Fruit fly (Drosophila melanogaster): ENCODE data around the gene CG14968.

Gene CG14968

dm6 chr3L:3325925-3326903, 23.3 kb upstream of the CG14968 start, which contains the start of gene Gtpx (continued):
- TF ChIP-seq hkb (optimal IDR thresholded peaks at IDR 0.05), result peak; percentile 90
- no peak for TF ChIP-seq hkb (GFP tag; IDR thresholded peaks at IDR 0.05)
- TF ChIP-seq CG2712 (tag; optimal IDR thresholded peaks at IDR 0.05), result peak; percentile 37
- TF ChIP-seq lmd (GFP tag; IDR thresholded peaks at IDR 0.05), result peak; percentile 20; the same call in 1 of the 2 replicates
- TF ChIP-seq seq (GFP tag; IDR thresholded peaks at IDR 0.05), result no peak
- TF ChIP-seq CG9876 (GFP tag; optimal IDR thresholded peaks at IDR 0.05), result no peak
- TF ChIP-seq CG15514 (GFP tag; optimal IDR thresholded peaks at IDR 0.05), result peak; percentile 63
- TF ChIP-seq CG7786 (GFP tag; optimal IDR thresholded peaks at IDR 0.05), result peak; percentile 21
- peak; percentile 11 for TF ChIP-seq fu2 (GFP tag; optimal IDR thresholded peaks at IDR 0.05)
- TF ChIP-seq Trl (optimal IDR thresholded peaks at IDR 0.05), result peak in 1 of 2 experiments; percentile 6
- TF ChIP-seq Trl (GFP tag; optimal IDR thresholded peaks at IDR 0.05), result peak; percentile 29
- 0 out of 3 replicates have a peak, but pooled peaks have one; percentile 4 for TF ChIP-seq ken (GFP tag; IDR thresholded peaks at IDR 0.05)
- peak; percentile 57 for TF ChIP-seq Xbp1 (GFP tag; optimal IDR thresholded peaks at IDR 0.05)
- TF ChIP-seq D19A (tag; optimal IDR thresholded peaks at IDR 0.05), result no peak
- TF ChIP-seq lilli (GFP tag; optimal IDR thresholded peaks at IDR 0.05), result peak; percentile 66
- no peak for TF ChIP-seq slou (GFP tag; optimal IDR thresholded peaks at IDR 0.05)
- TF ChIP-seq CG16863 (GFP tag; optimal IDR thresholded peaks at IDR 0.05), result no peak
- TF ChIP-seq gfzf (GFP tag; optimal IDR thresholded peaks at IDR 0.05), result peak; percentile 87
- peak; percentile 10 for TF ChIP-seq CG4617 (GFP tag; optimal IDR thresholded peaks at IDR 0.05; ENCODE audit: borderline replicate concordance)
- TF ChIP-seq lab (GFP tag; optimal IDR thresholded peaks at IDR 0.05), result no peak
- peak; percentile 86 for TF ChIP-seq Myb (GFP tag; optimal IDR thresholded peaks at IDR 0.05)
- no peak for TF ChIP-seq CG17186 (GFP tag; optimal IDR thresholded peaks at IDR 0.05)
- no peak for TF ChIP-seq mld (GFP tag; IDR thresholded peaks at IDR 0.05; ENCODE audit: partially characterized antibody)
- TF ChIP-seq CG11696 (GFP tag; IDR thresholded peaks at IDR 0.05), result no peak
- no peak for TF ChIP-seq tgo (GFP tag; IDR thresholded peaks at IDR 0.05)
- peak; percentile 75 for TF ChIP-seq YL-1 (GFP tag; optimal IDR thresholded peaks at IDR 0.05)
- TF ChIP-seq Rfx (GFP tag; IDR thresholded peaks at IDR 0.05), result peak; percentile 37; the same call in 1 of the 2 replicates
- peak; percentile 87 for TF ChIP-seq nom (GFP tag; optimal IDR thresholded peaks at IDR 0.05)
- no peak for TF ChIP-seq tup (GFP tag; optimal IDR thresholded peaks at IDR 0.05)
- TF ChIP-seq yki (optimal IDR thresholded peaks at IDR 0.05), result no peak
- no peak for TF ChIP-seq Sox100B (GFP tag; optimal IDR thresholded peaks at IDR 0.05)
- TF ChIP-seq CG13287 (GFP tag; IDR thresholded peaks at IDR 0.05; ENCODE audit: partially characterized antibody), result peak; percentile 38; the same call in 1 of the 2 replicates
- TF ChIP-seq CG17802 (tag; optimal IDR thresholded peaks at IDR 0.05), result peak; percentile 15
- TF ChIP-seq phol (tag; optimal IDR thresholded peaks at IDR 0.05), result peak; percentile 57
- TF ChIP-seq CG15601 (tag; optimal IDR thresholded peaks at IDR 0.05), result peak; percentile 48
- no peak for TF ChIP-seq croc (GFP tag; conservative IDR thresholded peaks at IDR 0.05)
- peak; percentile 48 for TF ChIP-seq CG2116 (GFP tag; optimal IDR thresholded peaks at IDR 0.05)
- peak; percentile 18 for TF ChIP-seq CG4328 (GFP tag; optimal IDR thresholded peaks at IDR 0.05)
- TF ChIP-seq CG10267 (tag; optimal IDR thresholded peaks at IDR 0.05), result peak; percentile 53
- TF ChIP-seq CG1529 (GFP tag; optimal IDR thresholded peaks at IDR 0.05), result no peak
- no peak for TF ChIP-seq CG14014 (GFP tag; IDR thresholded peaks at IDR 0.05)
- TF ChIP-seq vvl (GFP tag; IDR thresholded peaks at IDR 0.05), result peak; percentile 62
- TF ChIP-seq disco-r (GFP tag; optimal IDR thresholded peaks at IDR 0.05), result no peak
- TF ChIP-seq H2.0 (GFP tag; IDR thresholded peaks at IDR 0.05), result no peak
- peak; percentile 81 for TF ChIP-seq row (GFP tag; IDR thresholded peaks at IDR 0.05)
- TF ChIP-seq CTCF (GFP tag; optimal IDR thresholded peaks at IDR 0.05), result no peak
- TF ChIP-seq CG12219 (GFP tag; optimal IDR thresholded peaks at IDR 0.05), result no peak
- TF ChIP-seq sens (GFP tag), result peak; percentile 91
- no peak for TF ChIP-seq CG1792 (GFP tag; optimal IDR thresholded peaks at IDR 0.05)
- peak; percentile 40 for TF ChIP-seq tx (GFP tag; optimal IDR thresholded peaks at IDR 0.05)

Measured in whole organism, embryonic.